Worm (Caenorhabditis elegans) whole organism, L4 larva: ENCODE results near the gene math-4.

Experiments used
- F26F4.8 ChIP-seq: fragments of 200-800 bp; sonication (Bioruptor generic); conservative IDR thresholded peaks from 2 replicates; pipeline ENCODE4 v1.3.6; 2022; ENCODE audit warnings: missing genetic modification characterization, missing compliant biosample characterization
- F49E8.2 ChIP-seq: sonication (generic microtip); optimal IDR thresholded peaks from 2 replicates; lab custom pipeline; 2016; ENCODE audit warnings: missing compliant biosample characterization, mild to moderate bottlenecking, missing genetic modification characterization, borderline replicate concordance
- T26A8.4 ChIP-seq: fragments of 200-800 bp; sonication (Bioruptor generic); IDR thresholded peaks from 2 replicates; pipeline ENCODE4 v1.3.6; 2022; ENCODE audit warnings: missing genetic modification characterization, missing compliant biosample characterization
- Y48G9A.11 ChIP-seq: fragments of 200-800 bp; sonication (Bioruptor generic); IDR thresholded peaks from 2 replicates; pipeline ENCODE4 v1.3.6; 2022; ENCODE audit warnings: missing genetic modification reagents, missing genetic modification characterization, missing compliant biosample characterization
- Y5F2A.4 ChIP-seq: fragments of 200-800 bp; sonication (Bioruptor generic); optimal IDR thresholded peaks from 2 replicates; lab custom pipeline; 2018; ENCODE audit warnings: mild to moderate bottlenecking, missing genetic modification characterization, missing compliant biosample characterization
- ZK337.2 ChIP-seq: fragments of 200-800 bp; sonication (Bioruptor generic); IDR thresholded peaks from 2 replicates; pipeline ENCODE4 v1.3.6; 2022; ENCODE audit warnings: missing genetic modification reagents, missing genetic modification characterization, missing compliant biosample characterization
- aha-1 ChIP-seq: fragments of 150-350 bp; peaks from one replicate; lab custom pipeline; 2014; ENCODE audit warnings: missing biosample characterization, missing genetic modification characterization
- aly-2 ChIP-seq: sonication (generic microtip); optimal IDR thresholded peaks from 2 replicates; lab custom pipeline; 2018; ENCODE audit warnings: missing biosample characterization, missing genetic modification characterization
- ama-1 ChIP-seq: fragments of 150-350 bp; optimal IDR thresholded peaks from 2 replicates; lab custom pipeline; 2014; ENCODE audit warnings: inconsistent platforms, mixed read lengths
- arid-1 ChIP-seq: fragments of 200-800 bp; sonication (Bioruptor generic); conservative IDR thresholded peaks from 2 replicates; pipeline ENCODE4 v1.3.6; 2022; ENCODE audit warnings: missing genetic modification reagents, missing genetic modification characterization, missing compliant biosample characterization
- ceh-20 ChIP-seq: fragments of 200-800 bp; sonication (Bioruptor generic); IDR thresholded peaks from 2 replicates; pipeline ENCODE4 v1.3.6; 2022; ENCODE audit warnings: missing genetic modification reagents, missing genetic modification characterization, missing compliant biosample characterization
- ceh-32 ChIP-seq: sonication (generic microtip); optimal IDR thresholded peaks from 2 replicates; lab custom pipeline; 2016; ENCODE audit warnings: mild to moderate bottlenecking, missing genetic modification characterization, missing compliant biosample characterization; ENCODE audit not compliant: poor library complexity
- ces-1 ChIP-seq: fragments of 150-350 bp; sonication (generic microtip); optimal IDR thresholded peaks from 4 replicates; lab custom pipeline; 2014; ENCODE audit warnings: missing biosample characterization, missing genetic modification reagents, missing genetic modification characterization
- ctbp-1 ChIP-seq: fragments of 200-800 bp; sonication (Bioruptor generic); IDR thresholded peaks from 2 replicates; pipeline ENCODE4 v1.3.6; 2022; ENCODE audit warnings: missing genetic modification reagents, missing genetic modification characterization, missing compliant biosample characterization
- daf-12 ChIP-seq: fragments of 150-350 bp; optimal IDR thresholded peaks from 2 replicates; lab custom pipeline; 2014; ENCODE audit warnings: missing biosample characterization, missing genetic modification reagents, missing genetic modification characterization
- daf-16 ChIP-seq, 3 experiments: sonication (generic microtip); optimal IDR thresholded peaks; 2 replicates each; lab custom pipeline; 2016 to 2017; ENCODE audit warnings: missing genetic modification characterization in 3 of 3, missing genetic modification reagents in 3 of 3, mild to moderate bottlenecking in 2 of 3, missing compliant biosample characterization in 2 of 3, missing biosample characterization in 1 of 3, moderate library complexity in 1 of 3
- daf-8 ChIP-seq: fragments of 200-800 bp; sonication (Bioruptor generic); IDR thresholded peaks from 2 replicates; pipeline ENCODE4 v1.3.6; 2022; ENCODE audit warnings: missing genetic modification characterization, missing compliant biosample characterization
- dpl-1 ChIP-seq: fragments of 150-350 bp; optimal IDR thresholded peaks from 2 replicates; lab custom pipeline; 2014; ENCODE audit warnings: missing biosample characterization, missing genetic modification reagents, missing genetic modification characterization
- duxl-1 ChIP-seq: sonication (generic microtip); optimal IDR thresholded peaks from 2 replicates; lab custom pipeline; 2016; ENCODE audit warnings: mild to moderate bottlenecking, missing genetic modification characterization, moderate library complexity, missing compliant biosample characterization; ENCODE audit not compliant: poor library complexity
- fkh-10 ChIP-seq: fragments of 150-350 bp; optimal IDR thresholded peaks from 2 replicates; lab custom pipeline; 2014; ENCODE audit warnings: missing biosample characterization, missing genetic modification reagents, missing genetic modification characterization
- gei-8 ChIP-seq: fragments of 200-800 bp; sonication (Bioruptor generic); optimal IDR thresholded peaks from 2 replicates; lab custom pipeline; 2018; ENCODE audit warnings: mild to moderate bottlenecking, missing genetic modification characterization, missing compliant biosample characterization
- hlh-11 ChIP-seq: fragments of 200-800 bp; sonication (Bioruptor generic); optimal IDR thresholded peaks from 2 replicates; lab custom pipeline; 2018; ENCODE audit warnings: mild to moderate bottlenecking, missing genetic modification characterization, missing compliant biosample characterization
- hlh-30 ChIP-seq: sonication (generic microtip); optimal IDR thresholded peaks from 2 replicates; lab custom pipeline; 2017; ENCODE audit warnings: antibody characterized with exemption, mild to moderate bottlenecking, missing genetic modification characterization, missing compliant biosample characterization; ENCODE audit not compliant: insufficient read depth
- hmg-1.1 ChIP-seq: fragments of 200-800 bp; sonication (Bioruptor generic); IDR thresholded peaks from 2 replicates; pipeline ENCODE4 v1.3.6; 2022; ENCODE audit warnings: missing genetic modification reagents, missing genetic modification characterization, missing compliant biosample characterization
- lin-1 ChIP-seq: fragments of 200-800 bp; sonication (Bioruptor generic); IDR thresholded peaks from 2 replicates; pipeline ENCODE4 v1.3.6; 2022; ENCODE audit warnings: missing genetic modification reagents, missing genetic modification characterization, missing compliant biosample characterization
- lin-15B ChIP-seq: fragments of 150-350 bp; sonication (generic microtip); optimal IDR thresholded peaks from 3 replicates; lab custom pipeline; 2014; ENCODE audit warnings: missing biosample characterization, missing genetic modification characterization
- lin-39 ChIP-seq: fragments of 150-350 bp; optimal IDR thresholded peaks from 2 replicates; lab custom pipeline; 2014; ENCODE audit warnings: missing biosample characterization, missing genetic modification reagents, missing genetic modification characterization
- lir-3 ChIP-seq: sonication (generic microtip); optimal IDR thresholded peaks from 2 replicates; lab custom pipeline; 2016; ENCODE audit warnings: mild to moderate bottlenecking, missing genetic modification characterization, missing compliant biosample characterization
- madf-5 ChIP-seq, 2 experiments: fragments of 200-800 bp; sonication (Bioruptor generic); IDR thresholded peaks; 2 replicates each; pipeline ENCODE4 v1.3.6; 2022; ENCODE audit warnings: missing compliant biosample characterization in 2 of 2, missing genetic modification characterization in 2 of 2
- mdt-29 ChIP-seq: fragments of 200-800 bp; sonication (Bioruptor generic); IDR thresholded peaks from 2 replicates; pipeline ENCODE4 v1.3.6; 2022; ENCODE audit warnings: missing genetic modification reagents, missing genetic modification characterization, missing compliant biosample characterization
- mep-1 ChIP-seq: fragments of 150-350 bp; sonication (generic microtip); optimal IDR thresholded peaks from 3 replicates; lab custom pipeline; 2014; ENCODE audit warnings: missing biosample characterization, missing genetic modification characterization
- mes-2 ChIP-seq: sonication (generic microtip); optimal IDR thresholded peaks from 2 replicates; lab custom pipeline; 2016; ENCODE audit warnings: missing genotype, mild to moderate bottlenecking, missing genetic modification characterization, missing compliant biosample characterization; ENCODE audit not compliant: poor library complexity, severe bottlenecking
- mxl-2 ChIP-seq: fragments of 200-800 bp; sonication (Bioruptor generic); conservative IDR thresholded peaks from 2 replicates; pipeline ENCODE4 v1.3.6; 2022; ENCODE audit warnings: missing genetic modification reagents, missing genetic modification characterization, missing compliant biosample characterization
- nhr-102 ChIP-seq: sonication (generic microtip); optimal IDR thresholded peaks from 2 replicates; lab custom pipeline; 2016; ENCODE audit warnings: mild to moderate bottlenecking, missing genetic modification characterization, moderate library complexity, missing compliant biosample characterization
- nhr-41 ChIP-seq: fragments of 200-800 bp; sonication (Bioruptor generic); IDR thresholded peaks from 2 replicates; pipeline ENCODE4 v1.3.6; 2022; ENCODE audit warnings: missing genetic modification reagents, missing genetic modification characterization, missing compliant biosample characterization
- nhr-42 ChIP-seq: fragments of 200-800 bp; sonication (Bioruptor generic); IDR thresholded peaks from 2 replicates; pipeline ENCODE4 v1.3.6; 2022; ENCODE audit warnings: missing genetic modification characterization, missing compliant biosample characterization
- nhr-48 ChIP-seq: sonication (generic microtip); optimal IDR thresholded peaks from 2 replicates; lab custom pipeline; 2016; ENCODE audit warnings: mild to moderate bottlenecking, missing genetic modification characterization, missing compliant biosample characterization
- nhr-6 ChIP-seq: fragments of 150-350 bp; optimal IDR thresholded peaks from 2 replicates; lab custom pipeline; 2014; ENCODE audit warnings: missing biosample characterization, missing genetic modification characterization
- pha-4 ChIP-seq, 2 experiments: fragments of 150-350 bp in 1 of 2; fragments of 200-800 bp in 1 of 2; sonication (Bioruptor generic) in 1 of 2; IDR thresholded peaks in 1 of 2; optimal IDR thresholded peaks in 1 of 2; 2 replicates each; pipeline versions ENCODE4 v1.3.6 to Lab custom; 2014 to 2022; ENCODE audit warnings: missing genetic modification characterization in 2 of 2, missing genetic modification reagents in 2 of 2, missing biosample characterization in 1 of 2, missing compliant biosample characterization in 1 of 2
- saeg-2 ChIP-seq: fragments of 200-800 bp; sonication (Bioruptor generic); IDR thresholded peaks from 2 replicates; pipeline ENCODE4 v1.3.6; 2022; ENCODE audit warnings: missing genetic modification reagents, missing genetic modification characterization, missing compliant biosample characterization
- sdz-12 ChIP-seq: fragments of 200-800 bp; sonication (Bioruptor generic); optimal IDR thresholded peaks from 2 replicates; lab custom pipeline; 2018; ENCODE audit warnings: mild to moderate bottlenecking, missing genetic modification characterization, missing compliant biosample characterization
- set-16 ChIP-seq: fragments of 200-800 bp; sonication (Bioruptor generic); IDR thresholded peaks from 2 replicates; pipeline ENCODE4 v1.3.6; 2022; ENCODE audit warnings: missing genetic modification reagents, missing genetic modification characterization, missing compliant biosample characterization
- spr-3 ChIP-seq: fragments of 200-800 bp; sonication (Bioruptor generic); optimal IDR thresholded peaks from 2 replicates; lab custom pipeline; 2018; ENCODE audit warnings: mild to moderate bottlenecking, missing genetic modification characterization, missing compliant biosample characterization
- unc-130 ChIP-seq: sonication (generic microtip); optimal IDR thresholded peaks from 2 replicates; lab custom pipeline; 2016; ENCODE audit warnings: missing genetic modification reagents, missing genetic modification characterization, missing compliant biosample characterization
- unc-62 ChIP-seq, 3 experiments: fragments of 150-350 bp in 1 of 3; sonication (generic microtip); optimal IDR thresholded peaks in 2 of 3; peaks in 1 of 3; 1 replicate in 1 of 3; 2 replicates in 2 of 3; lab custom pipeline; 2014 to 2017; ENCODE audit warnings: missing biosample characterization in 3 of 3, missing genetic modification characterization in 3 of 3, missing genetic modification reagents in 3 of 3, missing genotype in 1 of 3
- zag-1 ChIP-seq: fragments of 150-350 bp; optimal IDR thresholded peaks from 2 replicates; lab custom pipeline; 2014; ENCODE audit warnings: missing biosample characterization, missing genetic modification characterization
- zfp-2 ChIP-seq: sonication (generic microtip); optimal IDR thresholded peaks from 2 replicates; lab custom pipeline; 2016; ENCODE audit warnings: mild to moderate bottlenecking, missing genetic modification characterization, missing compliant biosample characterization
- zip-2 ChIP-seq: fragments of 150-350 bp; optimal IDR thresholded peaks from 2 replicates; lab custom pipeline; 2014; ENCODE audit warnings: missing biosample characterization, missing genetic modification characterization
- ztf-7 ChIP-seq: fragments of 150-350 bp; optimal IDR thresholded peaks from 2 replicates; lab custom pipeline; 2014; ENCODE audit warnings: missing biosample characterization, missing genetic modification characterization

Gene math-4

ce11 chrII:1819944-1820570 is 37.7 kb upstream of the math-4 start, which contains the start of gene fbxc-19 (continued):
- TF ChIP-seq lin-39 (tag; lab: Kevin White, UChicago) = no peak
- no peak for TF ChIP-seq unc-62 (GFP tag; optimal IDR thresholded peaks at IDR 0.05 in 1 of 2; lab: Kevin White, UChicago)
- TF ChIP-seq unc-62 (tag; optimal IDR thresholded peaks at IDR 0.05; lab: Kevin White, UChicago) = no peak
- TF ChIP-seq F26F4.8 (GFP tag; lab: Robert Waterston, UW) = no peak
- TF ChIP-seq ama-1 (lab: Kevin White, UChicago) = no peak
- TF ChIP-seq daf-12 = no peak
- no peak for TF ChIP-seq lin-15B (tag; lab: Kevin White, UChicago)
- no peak for TF ChIP-seq gei-8 (GFP tag; lab: Kevin White, UChicago)
- TF ChIP-seq nhr-102 (tag; lab: Kevin White, UChicago) = peak; percentile 50
- peak; percentile 99 for TF ChIP-seq zip-2 (tag; lab: Kevin White, UChicago)
- TF ChIP-seq zag-1 (tag; lab: Kevin White, UChicago) = no peak
- peak; percentile 69 for TF ChIP-seq hlh-30
- TF ChIP-seq nhr-42 (GFP tag; lab: Robert Waterston, UW) = no peak
- TF ChIP-seq set-16 = no peak
- no peak for TF ChIP-seq madf-5 (GFP tag; IDR thresholded peaks at IDR 0.05; lab: Robert Waterston, UW)
- TF ChIP-seq spr-3 (GFP tag; lab: Kevin White, UChicago) = no peak
- no peak for TF ChIP-seq nhr-41
- no peak for TF ChIP-seq F49E8.2
- no peak for TF ChIP-seq ZK337.2
- TF ChIP-seq nhr-48 (tag; lab: Kevin White, UChicago) = peak; percentile 31
- peak; percentile 78 for TF ChIP-seq aha-1 (tag; lab: Kevin White, UChicago)
- peak; percentile 90 for TF ChIP-seq ztf-7 (tag; lab: Kevin White, UChicago)
- TF ChIP-seq lir-3 (tag; lab: Kevin White, UChicago) = no peak
- TF ChIP-seq dpl-1 (GFP tag; lab: Kevin White, UChicago) = peak; percentile 27
- no peak for TF ChIP-seq T26A8.4 (GFP tag; lab: Robert Waterston, UW)
- no peak for TF ChIP-seq daf-8 (GFP tag; lab: Robert Waterston, UW)
- no peak for TF ChIP-seq sdz-12 (GFP tag; lab: Kevin White, UChicago)
- TF ChIP-seq ctbp-1 (GFP tag; lab: Robert Waterston, UW) = no peak
- no peak for TF ChIP-seq Y48G9A.11 (GFP tag; lab: Robert Waterston, UW)
- TF ChIP-seq arid-1 (GFP tag; lab: Robert Waterston, UW) = no peak
- no peak for TF ChIP-seq ceh-20 (GFP tag; lab: Robert Waterston, UW)
- TF ChIP-seq ces-1 (GFP tag; lab: Kevin White, UChicago) = no peak
- no peak for TF ChIP-seq zfp-2 (tag; lab: Kevin White, UChicago)
- TF ChIP-seq mep-1 = no peak
- no peak for TF ChIP-seq mxl-2
- peak; percentile 44; the same call in 1 of the 2 replicates for TF ChIP-seq lin-1
- no peak for TF ChIP-seq ceh-32
- TF ChIP-seq duxl-1 (tag; lab: Kevin White, UChicago) = peak; percentile 97
- TF ChIP-seq saeg-2 = no peak
- TF ChIP-seq nhr-6 (tag; lab: Kevin White, UChicago) = peak; percentile 72
- no peak for TF ChIP-seq aly-2 (tag; lab: Kevin White, UChicago)
- TF ChIP-seq hmg-1.1 (GFP tag; lab: Robert Waterston, UW) = no peak
- TF ChIP-seq Y5F2A.4 (GFP tag; lab: Kevin White, UChicago) = no peak
- peak; percentile 95 for TF ChIP-seq hlh-11
- TF ChIP-seq mes-2 (tag; lab: Kevin White, UChicago) = peak; percentile 47
- TF ChIP-seq daf-16 (GFP tag; optimal IDR thresholded peaks at IDR 0.05; lab: Kevin White, UChicago) = no peak
- peak; percentile 92 for TF ChIP-seq daf-16 (tag; optimal IDR thresholded peaks at IDR 0.05; lab: Kevin White, UChicago)
- TF ChIP-seq fkh-10 (GFP tag; lab: Kevin White, UChicago) = no peak
- no peak for TF ChIP-seq mdt-29 (GFP tag; lab: Robert Waterston, UW)
- no peak for TF ChIP-seq unc-130 (GFP tag; lab: Kevin White, UChicago)
- TF ChIP-seq pha-4 (GFP tag; IDR thresholded peaks at IDR 0.05; lab: Robert Waterston, UW) = no peak
- TF ChIP-seq pha-4 (tag; optimal IDR thresholded peaks at IDR 0.05; lab: Kevin White, UChicago) = no peak
